Worm (Caenorhabditis elegans) whole organism, L3 larva: ENCODE measurements around the gene Y37E11AL.12.

Source experiments
- fos-1 ChIP-seq: fragments of 150-350 bp; optimal IDR thresholded peaks from 2 replicates; lab custom pipeline; 2014; ENCODE audit warnings: missing biosample characterization, missing genetic modification characterization
- unc-39 ChIP-seq: sonication (generic microtip); optimal IDR thresholded peaks from 4 replicates; lab custom pipeline; 2017; ENCODE audit warnings: missing biosample characterization, missing genetic modification characterization
- ztf-11 ChIP-seq: fragments of 150-350 bp; optimal IDR thresholded peaks from 2 replicates; lab custom pipeline; 2014; ENCODE audit warnings: missing biosample characterization, missing genetic modification characterization

DNA sequence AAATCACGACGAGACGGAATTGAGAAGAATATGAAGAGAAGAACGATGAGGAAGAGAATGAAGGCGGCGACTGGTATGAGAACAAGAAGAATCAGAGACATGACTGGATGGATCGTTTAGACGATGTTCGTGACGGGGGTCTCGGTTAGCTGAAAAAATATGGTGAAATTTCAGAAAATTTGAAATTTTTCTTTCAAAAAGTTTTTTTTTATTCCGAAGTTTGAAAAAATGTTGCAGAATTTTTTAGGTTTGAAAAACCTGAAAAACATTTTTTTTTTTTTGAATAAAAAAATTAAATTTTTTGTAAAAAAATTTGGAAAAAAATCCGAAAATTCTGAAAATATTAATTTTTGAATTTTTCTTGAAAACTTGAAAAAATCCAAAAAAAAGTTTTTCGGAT lies 17.3 kb upstream of the Y37E11AL.12 start, which contains the start of gene Y37E11AM.3:
- no peak for TF ChIP-seq ztf-11 (tag; lab: Kevin White, UChicago)
- TF ChIP-seq fos-1: no peak
- TF ChIP-seq unc-39 (tag; lab: Kevin White, UChicago): no peak
